Fruit fly (Drosophila melanogaster): Measurements from ENCODE around the gene loj.

Gene loj

dm6 chr3L:6144769-6145220 lies 50.0 kb downstream of the loj start, which contains the start of gene Lcp65Ac:
Lcp65Ac (plus strand) TSS chr3L:6144819.
- no peak for TF ChIP-seq CG8478 (optimal IDR thresholded peaks at IDR 0.05)
- TF ChIP-seq CTCF (optimal IDR thresholded peaks at IDR 0.05) = no peak
